Fruit fly (Drosophila melanogaster): ENCODE measurements around the gene CG7824.

The CG7824 gene

DNA sequence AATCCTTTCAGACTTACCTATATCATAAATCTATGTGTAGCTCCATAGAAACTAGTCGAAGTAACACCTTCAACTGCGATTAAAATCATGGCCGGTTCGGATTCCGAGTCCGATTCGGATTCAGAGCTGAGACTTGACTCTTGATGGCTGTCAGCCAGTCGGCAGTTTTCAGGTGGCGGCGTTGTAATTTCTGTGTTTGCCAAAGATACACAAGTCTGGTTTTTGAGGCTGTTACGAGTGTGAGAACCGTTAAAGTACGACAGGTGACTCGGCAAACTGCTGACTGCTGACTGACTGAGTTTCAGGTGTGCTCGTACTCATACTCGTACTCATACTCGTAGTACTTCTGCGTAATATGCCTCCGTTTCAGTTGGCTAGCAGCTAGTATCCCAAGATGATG is 32.4 kb upstream of the CG7824 start:
- TF ChIP-seq klu (GFP tag; IDR thresholded peaks at IDR 0.05) = no peak
- no peak for TF ChIP-seq CG10462 (GFP tag; optimal IDR thresholded peaks at IDR 0.05)
- no peak for TF ChIP-seq cg (GFP tag; optimal IDR thresholded peaks at IDR 0.05)
- no peak for TF ChIP-seq Abd-B (GFP tag; optimal IDR thresholded peaks at IDR 0.05)
- TF ChIP-seq ci (GFP tag; IDR thresholded peaks at IDR 0.05) = no peak
- TF ChIP-seq CG34422 (GFP tag; IDR thresholded peaks at IDR 0.05) = no peak
- no peak for TF ChIP-seq Hr78 (GFP tag; optimal IDR thresholded peaks at IDR 0.05)
- TF ChIP-seq tna (GFP tag; IDR thresholded peaks at IDR 0.05; ENCODE audit: partially characterized antibody) = no peak
- TF ChIP-seq zfh2 (GFP tag; optimal IDR thresholded peaks at IDR 0.05) = no peak
- TF ChIP-seq Chrac-16 (GFP tag; optimal IDR thresholded peaks at IDR 0.05) = no peak
- TF ChIP-seq CG34224 (GFP tag; IDR thresholded peaks at IDR 0.05; ENCODE audit: partially characterized antibody) = no peak
- no peak for TF ChIP-seq Mrtf (GFP tag; IDR thresholded peaks at IDR 0.05)
- no peak for TF ChIP-seq CG9609 (GFP tag; optimal IDR thresholded peaks at IDR 0.05)
- peak; percentile 31 for TF ChIP-seq CG13894 (tag; optimal IDR thresholded peaks at IDR 0.05)
- TF ChIP-seq Xrp1 (GFP tag; IDR thresholded peaks at IDR 0.05) = 0 out of 2 replicates have a peak, but pooled peaks have one; percentile 14
- no peak for TF ChIP-seq stwl (tag; optimal IDR thresholded peaks at IDR 0.05)
- TF ChIP-seq Deaf1 (tag; optimal IDR thresholded peaks at IDR 0.05) = peak; percentile 31
- no peak for TF ChIP-seq fd96Cb (tag; optimal IDR thresholded peaks at IDR 0.05)
- no peak for TF ChIP-seq D19B (GFP tag; optimal IDR thresholded peaks at IDR 0.05)
- no peak for TF ChIP-seq kah (GFP tag; optimal IDR thresholded peaks at IDR 0.05)
- no peak for TF ChIP-seq row (GFP tag; IDR thresholded peaks at IDR 0.05)
- no peak for TF ChIP-seq NFAT (GFP tag; IDR thresholded peaks at IDR 0.05)
- no peak for TF ChIP-seq Rx (GFP tag; IDR thresholded peaks at IDR 0.05)
- no peak for TF ChIP-seq CG18764 (GFP tag; optimal IDR thresholded peaks at IDR 0.05)
- TF ChIP-seq CHES-1-like (GFP tag; optimal IDR thresholded peaks at IDR 0.05) = peak; percentile 2
- TF ChIP-seq slou (GFP tag; optimal IDR thresholded peaks at IDR 0.05) = no peak
- no peak for TF ChIP-seq slbo (GFP tag; IDR thresholded peaks at IDR 0.05)
- TF ChIP-seq maf-S (GFP tag; optimal IDR thresholded peaks at IDR 0.05) = no peak
- TF ChIP-seq CG16779 (GFP tag; IDR thresholded peaks at IDR 0.05) = no peak
- TF ChIP-seq sisA (GFP tag; IDR thresholded peaks at IDR 0.05) = no peak
- no peak for TF ChIP-seq sim (GFP tag; IDR thresholded peaks at IDR 0.05)
- no peak for TF ChIP-seq Hsf (GFP tag; optimal IDR thresholded peaks at IDR 0.05)
- TF ChIP-seq Dll (GFP tag; IDR thresholded peaks at IDR 0.05; ENCODE audit: partially characterized antibody) = no peak
- TF ChIP-seq mld (GFP tag; IDR thresholded peaks at IDR 0.05; ENCODE audit: partially characterized antibody) = no peak
- no peak for TF ChIP-seq gcm (GFP tag; optimal IDR thresholded peaks at IDR 0.05)
- TF ChIP-seq CG5180 (GFP tag; optimal IDR thresholded peaks at IDR 0.05) = no peak
- no peak for TF ChIP-seq HLH4C (GFP tag; IDR thresholded peaks at IDR 0.05; ENCODE audit: partially characterized antibody)
- peak; percentile 26 for TF ChIP-seq CG12659 (GFP tag; optimal IDR thresholded peaks at IDR 0.05)
- no peak for TF ChIP-seq Camta (GFP tag; optimal IDR thresholded peaks at IDR 0.05)
- no peak for TF ChIP-seq zf30C (GFP tag; optimal IDR thresholded peaks at IDR 0.05)
- TF ChIP-seq bsh (GFP tag; optimal IDR thresholded peaks at IDR 0.05) = peak in 1 of 2 experiments; percentile 38
- no peak for TF ChIP-seq CG12391 (tag; optimal IDR thresholded peaks at IDR 0.05)
- no peak for TF ChIP-seq exex (tag; optimal IDR thresholded peaks at IDR 0.05)
- TF ChIP-seq Ada2b (GFP tag; IDR thresholded peaks at IDR 0.05) = no peak
- TF ChIP-seq CG7372 (GFP tag; IDR thresholded peaks at IDR 0.05) = no peak
- no peak for TF ChIP-seq Bteb2 (GFP tag; optimal IDR thresholded peaks at IDR 0.05)
- TF ChIP-seq CG2678 (tag; optimal IDR thresholded peaks at IDR 0.05) = peak; percentile 52
- no peak for TF ChIP-seq HLHmδ (GFP tag; optimal IDR thresholded peaks at IDR 0.05)
- peak; percentile 34 for TF ChIP-seq CG15601 (tag; optimal IDR thresholded peaks at IDR 0.05)
- TF ChIP-seq CG5953 (GFP tag; IDR thresholded peaks at IDR 0.05) = no peak
- TF ChIP-seq Antp (GFP tag; optimal IDR thresholded peaks at IDR 0.05) = no peak
